Fruit fly (Drosophila melanogaster): ENCODE measurements around the gene CG14435.

Gene CG14435

DNA sequence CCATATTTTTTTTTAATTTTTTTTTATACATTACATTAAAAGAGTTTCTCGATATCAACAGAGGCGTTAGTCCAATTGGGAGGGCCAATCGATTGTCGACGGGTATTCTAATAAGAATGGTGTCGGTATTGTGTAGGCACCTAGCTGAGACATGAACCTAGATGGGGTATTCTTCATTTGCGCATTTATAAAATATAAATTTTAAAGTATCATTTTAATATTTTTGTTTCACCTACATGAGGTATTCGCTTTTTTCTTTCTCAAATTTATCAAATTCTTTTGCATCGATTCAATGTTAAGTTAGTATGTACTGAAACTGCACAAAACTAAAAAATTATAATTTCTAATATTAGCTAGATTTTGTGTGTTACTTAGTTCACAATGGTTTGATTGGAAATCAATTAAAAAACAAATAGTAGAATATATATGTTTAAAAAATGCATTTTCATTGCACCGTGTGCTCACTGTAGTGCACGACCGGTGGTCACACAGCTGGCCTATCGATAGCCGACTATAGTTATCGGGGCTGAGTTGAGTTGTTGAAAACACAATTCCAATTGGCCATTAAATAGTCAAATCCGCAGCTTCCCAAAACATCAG, at the start of gene CG14435, which contains the start of gene Tmf (continued):
- TF ChIP-seq aop (GFP tag; IDR thresholded peaks at IDR 0.05) (0 out of 2 replicates have a peak, but pooled peaks have one; percentile 47), Hmr (GFP tag; optimal IDR thresholded peaks at IDR 0.05) (peak; percentile 85), dimm (GFP tag; IDR thresholded peaks at IDR 0.05) (peak; percentile 55; the same call in 1 of the 2 replicates), PHDP (tag; optimal IDR thresholded peaks at IDR 0.05) (peak; percentile 79), caup (GFP tag; optimal IDR thresholded peaks at IDR 0.05; ENCODE audit: severe bottlenecking) (peak; percentile 80), ase (GFP tag; IDR thresholded peaks at IDR 0.05) (peak; percentile 85), CG17186 (GFP tag; optimal IDR thresholded peaks at IDR 0.05) (peak; percentile 31), CG14710 (tag; optimal IDR thresholded peaks at IDR 0.05) (peak; percentile 91), Neu2 (GFP tag; optimal IDR thresholded peaks at IDR 0.05; ENCODE audit: borderline replicate concordance) (no peak), Sry-δ (GFP tag; optimal IDR thresholded peaks at IDR 0.05) (peak; percentile 36), CG12659 (GFP tag; optimal IDR thresholded peaks at IDR 0.05) (peak; percentile 93), CG4820 (GFP tag; optimal IDR thresholded peaks at IDR 0.05) (peak; percentile 74), CG42726 (GFP tag; IDR thresholded peaks at IDR 0.05; ENCODE audit: partially characterized antibody) (0 out of 2 replicates have a peak, but pooled peaks have one; percentile 20), kni (GFP tag; optimal IDR thresholded peaks at IDR 0.05) (peak; percentile 55), CG6689 (GFP tag; IDR thresholded peaks at IDR 0.05) (peak; percentile 88), sens-2 (GFP tag; IDR thresholded peaks at IDR 0.05) (0 out of 2 replicates have a peak, but pooled peaks have one; percentile 46), CG13123 (GFP tag; optimal IDR thresholded peaks at IDR 0.05) (peak; percentile 62), H2.0 (GFP tag; IDR thresholded peaks at IDR 0.05) (peak; percentile 76), CG34376 (GFP tag; optimal IDR thresholded peaks at IDR 0.05) (peak; percentile 60), Nf-YA (GFP tag; IDR thresholded peaks at IDR 0.05) (peak; percentile 61), CG7839 (tag; optimal IDR thresholded peaks at IDR 0.05) (peak; percentile 88), B-H2 (GFP tag; optimal IDR thresholded peaks at IDR 0.05) (peak; percentile 84), bab2 (GFP tag; optimal IDR thresholded peaks at IDR 0.05) (peak; percentile 69), luna (GFP tag; optimal IDR thresholded peaks at IDR 0.05) (no peak), sisA (GFP tag; IDR thresholded peaks at IDR 0.05) (peak; percentile 91), zen (tag; optimal IDR thresholded peaks at IDR 0.05) (peak; percentile 79), hbn (GFP tag; IDR thresholded peaks at IDR 0.05; ENCODE audit: partially characterized antibody) (no peak; the same call in none of the 2 replicates), Taf1 (GFP tag; IDR thresholded peaks at IDR 0.05) (peak; percentile 73), CG16863 (GFP tag; optimal IDR thresholded peaks at IDR 0.05) (peak; percentile 52), slbo (GFP tag; IDR thresholded peaks at IDR 0.05) (peak; percentile 95), da (GFP tag; optimal IDR thresholded peaks at IDR 0.05) (no peak), Rfx (GFP tag; IDR thresholded peaks at IDR 0.05) (peak; percentile 91), CTCF (GFP tag; optimal IDR thresholded peaks at IDR 0.05) (peak; percentile 38), CG2875 (GFP tag; optimal IDR thresholded peaks at IDR 0.05) (peak; percentile 60), chif (GFP tag; optimal IDR thresholded peaks at IDR 0.05) (peak; percentile 43 to 68), CG14050 (GFP tag; IDR thresholded peaks at IDR 0.05) (peak; percentile 69), Hey (tag; optimal IDR thresholded peaks at IDR 0.05) (no peak), CG1792 (GFP tag; optimal IDR thresholded peaks at IDR 0.05) (peak; percentile 15), odd (GFP tag; optimal IDR thresholded peaks at IDR 0.05) (peak; percentile 59), CG4328 (GFP tag; optimal IDR thresholded peaks at IDR 0.05) (peak; percentile 78)

DNA sequence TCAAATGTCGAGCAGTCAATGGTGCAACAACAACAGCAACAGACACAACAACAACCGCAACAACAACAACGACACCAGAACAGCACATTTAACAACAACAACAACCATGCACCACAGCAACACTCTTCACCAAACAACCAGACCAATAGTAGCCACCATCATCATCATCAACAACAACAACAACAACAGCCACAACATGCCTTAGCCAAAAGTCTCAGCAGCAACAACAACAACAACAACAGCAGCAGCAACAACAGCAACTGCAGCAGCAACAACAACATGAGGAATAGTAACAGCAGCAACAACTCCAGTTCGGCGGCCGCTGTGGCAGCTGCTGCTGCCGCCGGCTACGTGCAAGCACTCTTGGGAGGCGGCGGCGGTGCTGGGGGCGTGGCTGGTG, 32.6 kb upstream of the CG14435 start:
- TF ChIP-seq Dfd (GFP tag; optimal IDR thresholded peaks at IDR 0.05) (peak in 1 of 2 experiments; percentile 46), bsh (GFP tag; optimal IDR thresholded peaks at IDR 0.05) (no peak), Med (GFP tag) (peak; percentile 49), ttk (GFP tag; IDR thresholded peaks at IDR 0.05) (0 out of 2 replicates have a peak, but pooled peaks have one; percentile 10), CG4360 (GFP tag; IDR thresholded peaks at IDR 0.05) (peak; percentile 97), amos (GFP tag; IDR thresholded peaks at IDR 0.05; ENCODE audit: partially characterized antibody) (0 out of 2 replicates have a peak, but pooled peaks have one; percentile 10)

Data from whole organism, embryonic.